Worm (Caenorhabditis elegans): ENCODE data around the gene C34F11.2.

DNA sequence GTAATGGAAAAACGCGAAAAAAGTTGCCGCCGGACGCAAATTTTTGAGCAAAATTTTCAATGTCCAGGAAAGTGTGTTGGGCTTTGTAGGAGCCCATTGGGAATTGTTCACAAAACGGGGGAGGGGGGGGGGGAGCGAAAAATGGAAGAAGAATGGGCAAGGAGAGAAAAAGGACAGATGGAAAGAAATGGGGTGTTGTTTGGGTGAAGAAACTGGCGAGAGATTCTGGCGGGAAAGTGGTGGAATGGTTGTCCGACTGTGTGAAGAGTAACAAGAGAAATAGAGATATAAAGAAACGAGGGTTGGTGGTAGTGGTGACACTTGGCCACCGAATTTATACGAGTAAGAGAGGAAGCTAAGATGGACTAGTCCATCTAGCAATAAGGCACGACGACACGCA, 14.2 kb downstream of the C34F11.2 start:
- no peak for TF ChIP-seq mdl-1 (tag; optimal IDR thresholded peaks at IDR 0.05)
- TF ChIP-seq snpc-4 (tag; optimal IDR thresholded peaks at IDR 0.05), result no peak
- TF ChIP-seq nhr-11 (tag; optimal IDR thresholded peaks at IDR 0.05), result no peak
- TF ChIP-seq ztf-11 (tag; optimal IDR thresholded peaks at IDR 0.05), result no peak
- no peak for TF ChIP-seq nhr-25 (tag; optimal IDR thresholded peaks at IDR 0.05; ENCODE audit: borderline replicate concordance, insufficient read depth)
- no peak for TF ChIP-seq set-16 (GFP tag; IDR thresholded peaks at IDR 0.05)
- TF ChIP-seq ceh-82 (tag; optimal IDR thresholded peaks at IDR 0.05), result no peak
- no peak for TF ChIP-seq zip-2 (tag; optimal IDR thresholded peaks at IDR 0.05)
- TF ChIP-seq mep-1 (tag; optimal IDR thresholded peaks at IDR 0.05), result no peak
- no peak for TF ChIP-seq zfp-2 (tag; optimal IDR thresholded peaks at IDR 0.05)
- TF ChIP-seq aly-2 (tag; optimal IDR thresholded peaks at IDR 0.05), result no peak

All from whole organism, L4 larva.